Fruit fly (Drosophila melanogaster) whole organism, prepupa: ENCODE results near the gene Ilk.

Source experiments
- CG3032 ChIP-seq: fragments of 200-800 bp; optimal IDR thresholded peaks from 2 replicates; lab custom pipeline; 2019; ENCODE audit warnings: missing biosample characterization, mild to moderate bottlenecking, missing genetic modification characterization, moderate library complexity
- CG31627 ChIP-seq: fragments of 200-800 bp; sonication (Bioruptor generic); optimal IDR thresholded peaks from 3 replicates; lab custom pipeline; 2016; ENCODE audit warnings: missing biosample characterization, missing genetic modification characterization
- CG34406 ChIP-seq: fragments of 200-800 bp; sonication (Bioruptor generic); optimal IDR thresholded peaks from 3 replicates; lab custom pipeline; 2016; ENCODE audit warnings: missing biosample characterization, missing genetic modification characterization
- CG7368 ChIP-seq: fragments of 200-800 bp; sonication (Bioruptor generic); optimal IDR thresholded peaks from 3 replicates; lab custom pipeline; 2016; ENCODE audit warnings: missing biosample characterization, missing genetic modification characterization
- CG8319 ChIP-seq: fragments of 200-800 bp; sonication (Bioruptor generic); optimal IDR thresholded peaks from 3 replicates; lab custom pipeline; 2016; ENCODE audit warnings: missing biosample characterization, missing genetic modification characterization
- Eip78C ChIP-seq: fragments of 200-800 bp; sonication (Bioruptor generic); peaks from one replicate; lab custom pipeline; 2016; ENCODE audit warnings: missing biosample characterization, missing genetic modification characterization
- Hr38 ChIP-seq: sonication (Bioruptor generic); optimal IDR thresholded peaks from 2 replicates; lab custom pipeline; 2016; ENCODE audit warnings: missing biosample characterization, missing genetic modification characterization
- Met ChIP-seq: fragments of 200-800 bp; sonication (Bioruptor generic); optimal IDR thresholded peaks from 3 replicates; lab custom pipeline; 2016; ENCODE audit warnings: missing biosample characterization, missing genetic modification characterization
- Smox ChIP-seq: fragments of 200-800 bp; sonication (Bioruptor generic); optimal IDR thresholded peaks from 3 replicates; lab custom pipeline; 2016; ENCODE audit warnings: missing biosample characterization, missing genetic modification characterization
- dsx ChIP-seq: fragments of 200-800 bp; optimal IDR thresholded peaks from 3 replicates; lab custom pipeline; 2019; ENCODE audit warnings: missing biosample characterization, mild to moderate bottlenecking, missing genetic modification characterization, moderate library complexity; ENCODE audit not compliant: poor library complexity, severe bottlenecking
- eg ChIP-seq: fragments of 200-800 bp; sonication (Bioruptor generic); IDR thresholded peaks from 3 replicates; pipeline ENCODE4 v1.3.6; 2022; ENCODE audit warnings: missing biosample characterization, missing genetic modification characterization
- salr ChIP-seq, 2 experiments: fragments of 200-800 bp; sonication (Bioruptor generic); optimal IDR thresholded peaks; 3 replicates each; lab custom pipeline; 2016 to 2018; ENCODE audit warnings: missing biosample characterization in 2 of 2, missing genetic modification characterization in 2 of 2, mild to moderate bottlenecking in 1 of 2

DNA sequence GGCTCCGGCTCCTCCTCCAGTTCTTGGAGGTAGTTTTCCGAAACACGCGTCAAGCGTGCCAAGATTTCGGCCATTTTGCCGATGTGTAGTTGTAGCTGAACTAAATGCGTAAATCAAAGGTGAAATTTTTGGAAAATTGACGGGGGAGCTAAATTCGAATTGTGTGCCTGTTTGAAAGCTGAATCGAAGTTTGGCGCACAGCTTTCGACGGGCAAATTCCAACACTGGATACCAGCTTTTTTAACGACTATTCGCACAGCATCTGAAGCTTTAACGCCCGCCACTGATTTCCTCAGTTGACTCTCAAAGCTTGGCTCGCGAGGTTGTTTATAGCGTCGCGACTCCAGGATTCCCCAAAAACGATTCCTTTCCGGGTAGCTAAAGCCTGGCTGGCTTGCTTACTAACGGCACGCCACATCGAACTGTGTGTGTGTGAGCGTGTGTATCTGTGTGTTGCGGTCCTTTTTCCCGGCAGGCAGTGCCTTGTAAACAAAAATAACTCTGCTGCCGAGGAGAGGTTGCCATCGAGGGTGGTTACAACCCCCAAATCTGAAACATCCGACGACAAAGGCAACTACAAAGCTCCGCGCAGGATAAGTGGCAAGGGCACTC, 6.7 kb upstream of the Ilk start, which contains the start of the genes CG10510 and CG10508:
- TF ChIP-seq CG34406 (GFP tag; lab: Kevin White, UChicago) (no peak), eg (GFP tag; lab: Robert Waterston, UW) (no peak), CG3032 (no peak), salr (GFP tag; optimal IDR thresholded peaks at IDR 0.05; lab: Kevin White, UChicago) (no peak), CG8319 (GFP tag; lab: Kevin White, UChicago) (no peak), Smox (GFP tag; lab: Kevin White, UChicago) (no peak), CG7368 (no peak), dsx (no peak), Hr38 (GFP tag; lab: Kevin White, UChicago) (no peak), Eip78C (GFP tag; lab: Kevin White, UChicago) (no peak), CG31627 (GFP tag; lab: Kevin White, UChicago) (no peak), Met (no peak)
